Worm (Caenorhabditis elegans) whole organism, L1 larva: Measurements from ENCODE around the gene F48B9.1.
A peak's percentile ranks its signal among the peaks of the same experiment; 100 is the strongest.

Experiments
- C04F5.9 ChIP-seq: sonication (generic microtip); optimal IDR thresholded peaks from 2 replicates; lab custom pipeline; 2016; ENCODE audit warnings: missing genetic modification characterization, missing compliant biosample characterization
- C16A3.4 ChIP-seq: fragments of 150-350 bp; optimal IDR thresholded peaks from 2 replicates; lab custom pipeline; 2014; ENCODE audit warnings: missing biosample characterization, missing genetic modification characterization
- C34B4.2 ChIP-seq: sonication (generic microtip); optimal IDR thresholded peaks from 2 replicates; lab custom pipeline; 2017; ENCODE audit warnings: mild to moderate bottlenecking, missing genetic modification characterization, missing compliant biosample characterization
- Y116A8C.19 ChIP-seq: sonication (generic microtip); optimal IDR thresholded peaks from 2 replicates; lab custom pipeline; 2016; ENCODE audit warnings: missing compliant biosample characterization, missing genetic modification characterization, borderline replicate concordance
- alr-1 ChIP-seq: fragments of 200-800 bp; sonication (Bioruptor generic); optimal IDR thresholded peaks from 2 replicates; lab custom pipeline; 2018; ENCODE audit warnings: borderline replicate concordance, mild to moderate bottlenecking, missing genetic modification characterization, missing compliant biosample characterization
- aly-2 ChIP-seq: fragments of 150-350 bp; optimal IDR thresholded peaks from 2 replicates; lab custom pipeline; 2014; ENCODE audit warnings: missing biosample characterization, missing genetic modification characterization
- ceh-82 ChIP-seq, 3 experiments: fragments of 150-350 bp in 1 of 3; sonication (generic microtip) in 2 of 3; optimal IDR thresholded peaks; 2 replicates each; lab custom pipeline; 2014 to 2017; ENCODE audit warnings: missing biosample characterization in 3 of 3, missing genetic modification characterization in 3 of 3
- ceh-90 ChIP-seq: sonication (generic microtip); optimal IDR thresholded peaks from 2 replicates; lab custom pipeline; 2016; ENCODE audit warnings: missing genetic modification characterization, missing compliant biosample characterization
- dsc-1 ChIP-seq: sonication (generic microtip); optimal IDR thresholded peaks from 2 replicates; lab custom pipeline; 2016; ENCODE audit warnings: mild to moderate bottlenecking, missing genetic modification characterization, missing compliant biosample characterization
- efl-1 ChIP-seq, 4 experiments: fragments of 150-350 bp; optimal IDR thresholded peaks in 3 of 4; peaks in 1 of 4; 1 replicate in 1 of 4; 2 replicates in 3 of 4; lab custom pipeline; 2014; ENCODE audit warnings: missing biosample characterization in 2 of 4, missing genetic modification characterization in 2 of 4, missing genetic modification reagents in 2 of 4
- egl-27 ChIP-seq, 2 experiments: fragments of 150-350 bp in 1 of 2; sonication (generic microtip); optimal IDR thresholded peaks; 3 replicates each; lab custom pipeline; 2017 to 2018; ENCODE audit warnings: missing biosample characterization in 2 of 2, missing genetic modification characterization in 2 of 2, missing genetic modification reagents in 2 of 2
- ets-5 ChIP-seq: fragments of 200-800 bp; sonication (Bioruptor generic); IDR thresholded peaks from 2 replicates; pipeline ENCODE4 v1.3.6; 2022; ENCODE audit warnings: missing genetic modification characterization, missing compliant biosample characterization
- fkh-4 ChIP-seq: sonication (generic microtip); optimal IDR thresholded peaks from 2 replicates; lab custom pipeline; 2016; ENCODE audit warnings: missing compliant biosample characterization, missing genetic modification characterization, borderline replicate concordance
- grh-1 ChIP-seq: fragments of 200-800 bp; sonication (Bioruptor generic); IDR thresholded peaks from 2 replicates; pipeline ENCODE4 v1.3.6; 2022; ENCODE audit warnings: missing genetic modification reagents, missing genetic modification characterization, missing compliant biosample characterization
- jun-1 ChIP-seq: fragments of 150-350 bp; optimal IDR thresholded peaks from 2 replicates; lab custom pipeline; 2014; ENCODE audit warnings: missing biosample characterization, missing genetic modification reagents, missing genetic modification characterization
- lin-13 ChIP-seq: fragments of 150-350 bp; optimal IDR thresholded peaks from 2 replicates; lab custom pipeline; 2014; ENCODE audit warnings: missing biosample characterization, missing genetic modification reagents, missing genetic modification characterization
- lin-14 ChIP-seq: fragments of 200-800 bp; sonication (Bioruptor generic); optimal IDR thresholded peaks from 2 replicates; lab custom pipeline; 2018; ENCODE audit warnings: mild to moderate bottlenecking, missing genetic modification characterization, moderate library complexity, missing compliant biosample characterization
- lin-15B ChIP-seq: fragments of 150-350 bp; sonication (generic microtip); optimal IDR thresholded peaks from 3 replicates; lab custom pipeline; 2014; ENCODE audit warnings: missing biosample characterization, missing genetic modification characterization
- lin-35 ChIP-seq, 2 experiments: fragments of 150-350 bp; optimal IDR thresholded peaks; 2 replicates each; lab custom pipeline; 2014; ENCODE audit warnings: missing biosample characterization in 2 of 2, missing genetic modification characterization in 2 of 2, missing genetic modification reagents in 2 of 2
- lir-3 ChIP-seq: sonication (generic microtip); optimal IDR thresholded peaks from 2 replicates; lab custom pipeline; 2016; ENCODE audit warnings: mild to moderate bottlenecking, missing genetic modification characterization, moderate library complexity, missing compliant biosample characterization; ENCODE audit not compliant: poor library complexity
- lsy-2 ChIP-seq, 2 experiments: fragments of 150-350 bp; optimal IDR thresholded peaks; 2 replicates each; lab custom pipeline; 2014; ENCODE audit warnings: missing biosample characterization in 2 of 2, missing genetic modification characterization in 2 of 2
- mab-9 ChIP-seq: fragments of 200-800 bp; sonication (Bioruptor generic); IDR thresholded peaks from 2 replicates; pipeline ENCODE4 v1.3.6; 2022; ENCODE audit warnings: missing genetic modification reagents, missing genetic modification characterization, missing compliant biosample characterization
- mef-2 ChIP-seq: fragments of 150-350 bp; optimal IDR thresholded peaks from 2 replicates; lab custom pipeline; 2014; ENCODE audit warnings: missing biosample characterization, missing genetic modification characterization
- nhr-12 ChIP-seq: sonication (generic microtip); optimal IDR thresholded peaks from 2 replicates; lab custom pipeline; 2017; ENCODE audit warnings: missing biosample characterization, missing genetic modification characterization
- nhr-19 ChIP-seq: fragments of 200-800 bp; sonication (Bioruptor generic); conservative IDR thresholded peaks from 2 replicates; pipeline ENCODE4 v1.3.6; 2022; ENCODE audit warnings: missing genetic modification characterization, missing compliant biosample characterization
- nhr-20 ChIP-seq: sonication (generic microtip); optimal IDR thresholded peaks from 2 replicates; lab custom pipeline; 2016; ENCODE audit warnings: mild to moderate bottlenecking, missing genetic modification characterization, missing compliant biosample characterization
- nhr-237 ChIP-seq: fragments of 150-350 bp; optimal IDR thresholded peaks from 2 replicates; lab custom pipeline; 2014; ENCODE audit warnings: missing biosample characterization, missing genetic modification characterization
- nhr-71 ChIP-seq: sonication (generic microtip); optimal IDR thresholded peaks from 2 replicates; lab custom pipeline; 2016; ENCODE audit warnings: mild to moderate bottlenecking, missing genetic modification characterization, moderate library complexity, missing compliant biosample characterization
- nhr-77 ChIP-seq: fragments of 150-350 bp; optimal IDR thresholded peaks from 2 replicates; lab custom pipeline; 2014; ENCODE audit warnings: missing biosample characterization, missing genetic modification characterization
- nhr-84 ChIP-seq: sonication (generic microtip); optimal IDR thresholded peaks from 2 replicates; lab custom pipeline; 2017; ENCODE audit warnings: missing biosample characterization, missing genetic modification characterization
- nhr-90 ChIP-seq: sonication (generic microtip); optimal IDR thresholded peaks from 2 replicates; lab custom pipeline; 2016; ENCODE audit warnings: mild to moderate bottlenecking, missing genetic modification characterization, missing compliant biosample characterization; ENCODE audit not compliant: poor library complexity
- pag-3 ChIP-seq: sonication (generic microtip); optimal IDR thresholded peaks from 2 replicates; lab custom pipeline; 2017; ENCODE audit warnings: missing genetic modification characterization, mild to moderate bottlenecking, missing compliant biosample characterization, antibody characterized with exemption, borderline replicate concordance; ENCODE audit not compliant: insufficient read depth
- pax-3 ChIP-seq: fragments of 200-800 bp; sonication (Bioruptor generic); optimal IDR thresholded peaks from 2 replicates; lab custom pipeline; 2018; ENCODE audit warnings: mild to moderate bottlenecking, missing genetic modification characterization, moderate library complexity, missing compliant biosample characterization
- pqm-1 ChIP-seq: sonication (generic microtip); optimal IDR thresholded peaks from 3 replicates; lab custom pipeline; 2017; ENCODE audit warnings: missing biosample characterization, missing genetic modification characterization
- rnt-1 ChIP-seq: sonication (generic microtip); optimal IDR thresholded peaks from 2 replicates; lab custom pipeline; 2016; ENCODE audit warnings: mild to moderate bottlenecking, missing genetic modification characterization, moderate library complexity, missing compliant biosample characterization
- skn-1 ChIP-seq: fragments of 150-350 bp; optimal IDR thresholded peaks from 2 replicates; lab custom pipeline; 2014; ENCODE audit warnings: missing biosample characterization, missing genetic modification characterization
- snpc-4 ChIP-seq: fragments of 150-350 bp; optimal IDR thresholded peaks from 2 replicates; lab custom pipeline; 2014; ENCODE audit warnings: missing biosample characterization, missing genetic modification characterization
- snu-23 ChIP-seq: sonication (generic microtip); optimal IDR thresholded peaks from 2 replicates; lab custom pipeline; 2016; ENCODE audit warnings: missing genetic modification characterization, missing compliant biosample characterization
- swsn-7 ChIP-seq: sonication (generic microtip); optimal IDR thresholded peaks from 2 replicates; lab custom pipeline; 2016; ENCODE audit warnings: missing genetic modification characterization, missing compliant biosample characterization
- unc-30 ChIP-seq: sonication (generic microtip); optimal IDR thresholded peaks from 2 replicates; lab custom pipeline; 2017; ENCODE audit warnings: missing biosample characterization, missing genetic modification characterization
- unc-62 ChIP-seq: fragments of 150-350 bp; optimal IDR thresholded peaks from 2 replicates; lab custom pipeline; 2014; ENCODE audit warnings: missing biosample characterization, missing genetic modification reagents, missing genetic modification characterization
- vab-15 ChIP-seq: sonication (generic microtip); optimal IDR thresholded peaks from 2 replicates; lab custom pipeline; 2017; ENCODE audit warnings: missing genotype, mild to moderate bottlenecking, missing genetic modification characterization, missing compliant biosample characterization
- zag-1 ChIP-seq: fragments of 150-350 bp; optimal IDR thresholded peaks from 2 replicates; lab custom pipeline; 2014; ENCODE audit warnings: missing biosample characterization, missing genetic modification characterization
- zip-4 ChIP-seq: fragments of 200-800 bp; sonication (Bioruptor generic); optimal IDR thresholded peaks from 2 replicates; lab custom pipeline; 2018; ENCODE audit warnings: mild to moderate bottlenecking, missing genetic modification characterization, moderate library complexity, missing compliant biosample characterization
- ztf-11 ChIP-seq, 2 experiments: sonication (generic microtip); optimal IDR thresholded peaks; 2 replicates each; lab custom pipeline; 2016 to 2017; ENCODE audit warnings: missing genetic modification characterization in 2 of 2, missing biosample characterization in 1 of 2, missing compliant biosample characterization in 1 of 2
- ztf-4 ChIP-seq: fragments of 150-350 bp; optimal IDR thresholded peaks from 2 replicates; lab custom pipeline; 2014; ENCODE audit warnings: missing biosample characterization, missing genetic modification characterization

F48B9.1 gene

DNA sequence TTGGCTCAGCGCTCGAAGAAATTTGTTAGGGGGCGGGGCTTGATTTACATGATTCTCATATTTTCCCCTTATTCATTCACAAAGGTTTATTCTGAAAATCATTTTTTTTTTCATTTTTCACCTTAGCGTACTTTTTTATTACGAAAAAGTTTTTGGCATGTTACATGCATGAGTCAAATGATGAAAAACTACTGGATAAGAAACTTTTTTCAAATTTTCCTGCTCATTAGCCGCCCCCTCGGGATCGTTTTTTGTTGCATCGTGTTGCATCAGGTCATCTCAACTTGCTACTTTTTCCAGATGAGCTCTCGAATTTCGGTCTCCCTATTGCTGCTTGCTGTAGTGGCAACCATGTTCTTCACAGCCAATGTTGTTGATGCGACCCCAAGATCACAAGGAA, 17.6 kb upstream of the F48B9.1 start, which contains the start of gene pdf-2:
pdf-2 (plus strand) TSS at position 301 of the 400 bp plus-strand sequence.
- TF ChIP-seq nhr-20 = no peak
- TF ChIP-seq vab-15 (tag; lab: Kevin White, UChicago) = no peak
- TF ChIP-seq alr-1 (tag; lab: Kevin White, UChicago) = no peak
- TF ChIP-seq nhr-237 (tag; lab: Kevin White, UChicago) = no peak
- no peak for TF ChIP-seq snu-23
- no peak for TF ChIP-seq jun-1 (tag; lab: Kevin White, UChicago)
- TF ChIP-seq snpc-4 (tag; lab: Kevin White, UChicago) = no peak
- TF ChIP-seq rnt-1 (tag; lab: Kevin White, UChicago) = no peak
- no peak for TF ChIP-seq nhr-77
- TF ChIP-seq C34B4.2 (tag; lab: Kevin White, UChicago) = no peak
- TF ChIP-seq lin-13 (GFP tag; lab: Kevin White, UChicago) = no peak

DNA sequence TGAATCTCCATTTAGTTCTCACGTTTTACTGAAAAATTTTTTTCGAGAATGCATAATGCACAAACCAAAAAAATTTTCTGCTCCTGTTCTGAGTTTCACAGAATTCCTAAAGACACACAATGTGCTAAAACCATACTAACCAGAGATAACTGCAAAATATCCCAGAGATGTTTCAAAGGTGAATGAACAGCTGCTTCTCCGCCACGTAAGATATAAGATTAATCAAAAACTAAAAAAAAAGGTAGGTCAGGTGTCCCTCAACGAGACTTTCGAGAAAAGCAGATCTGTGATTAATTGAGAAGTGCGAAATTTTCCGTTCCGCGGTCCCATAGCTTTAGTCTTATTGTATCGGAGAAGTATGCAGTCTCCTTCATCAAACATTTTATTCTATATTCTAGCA, 15.9 kb upstream of the F48B9.1 start, which contains the start of gene F48B9.3:
F48B9.3 (plus strand) TSS at position 301 of the 400 bp plus-strand sequence.
- no peak for TF ChIP-seq unc-30 (tag; lab: Kevin White, UChicago)
- no peak for TF ChIP-seq grh-1 (GFP tag; lab: Robert Waterston, UW)
- no peak for TF ChIP-seq nhr-71 (tag; lab: Kevin White, UChicago)
- no peak for TF ChIP-seq nhr-19 (GFP tag; lab: Robert Waterston, UW)
- TF ChIP-seq nhr-77 = no peak
- no peak for TF ChIP-seq alr-1 (tag; lab: Kevin White, UChicago)
- no peak for TF ChIP-seq mab-9 (GFP tag; lab: Robert Waterston, UW)
- no peak for TF ChIP-seq mef-2 (tag; lab: Kevin White, UChicago)
- no peak for TF ChIP-seq pax-3 (tag; lab: Kevin White, UChicago)
- no peak for TF ChIP-seq ztf-4 (tag; lab: Kevin White, UChicago)
- TF ChIP-seq skn-1 (tag; lab: Kevin White, UChicago) = no peak

DNA sequence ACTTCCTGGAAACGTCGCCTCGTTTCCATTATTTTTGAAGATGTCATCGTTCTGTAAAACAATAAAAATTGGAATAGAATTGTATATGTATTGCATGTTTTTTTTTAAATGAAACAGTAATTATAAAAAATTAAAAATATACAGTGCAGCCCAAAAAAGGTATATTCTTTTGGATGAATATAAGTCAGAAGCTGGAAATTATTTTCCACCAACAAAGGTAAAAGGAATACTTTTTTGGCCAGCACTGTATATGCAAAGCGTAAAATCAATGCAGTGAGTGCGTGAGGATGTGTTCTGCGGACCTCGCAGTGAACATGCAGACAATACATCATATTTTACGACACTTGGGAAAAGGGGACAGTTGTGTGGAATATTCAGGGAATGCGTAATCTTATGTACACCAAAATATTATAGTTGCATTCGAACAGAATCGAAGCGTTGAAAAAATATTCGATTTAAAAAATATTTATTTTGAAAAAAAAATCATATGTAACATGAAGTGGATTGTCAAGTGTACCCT, 4.3 kb upstream of the F48B9.1 start, which contains the start of gene F48B9.8:
F48B9.8 (minus strand) TSS at position 51 of the 520 bp plus-strand sequence.
- TF ChIP-seq skn-1 (tag; lab: Kevin White, UChicago) = no peak
- no peak for TF ChIP-seq mef-2 (tag; lab: Kevin White, UChicago)
- peak; percentile 27; the same call in 1 of the 2 replicates for TF ChIP-seq nhr-19 (GFP tag; lab: Robert Waterston, UW)
- TF ChIP-seq pqm-1 (tag; lab: Kevin White, UChicago) = no peak
- TF ChIP-seq efl-1 (optimal IDR thresholded peaks at IDR 0.05; lab: Kevin White, UChicago) = peak; percentile 7 to 20
- no peak for TF ChIP-seq efl-1 (GFP tag; optimal IDR thresholded peaks at IDR 0.05 in 1 of 2; lab: Kevin White, UChicago)
- peak; percentile 36 for TF ChIP-seq nhr-71 (tag; lab: Kevin White, UChicago)
- no peak for TF ChIP-seq dsc-1
- no peak for TF ChIP-seq C34B4.2 (tag; lab: Kevin White, UChicago)
- peak; percentile 10 for TF ChIP-seq C16A3.4 (tag; lab: Kevin White, UChicago)
- TF ChIP-seq unc-62 (GFP tag; lab: Kevin White, UChicago) = no peak
- TF ChIP-seq nhr-84 (tag; lab: Kevin White, UChicago) = no peak
- TF ChIP-seq pag-3 (tag; lab: Kevin White, UChicago) = no peak
- TF ChIP-seq lir-3 (tag; lab: Kevin White, UChicago) = no peak
- no peak for TF ChIP-seq fkh-4 (tag; lab: Kevin White, UChicago)
- TF ChIP-seq ztf-11 (tag; optimal IDR thresholded peaks at IDR 0.05; lab: Kevin White, UChicago) = no peak
- TF ChIP-seq swsn-7 (tag; lab: Kevin White, UChicago) = peak; percentile 43
- TF ChIP-seq lin-14 (GFP tag; lab: Kevin White, UChicago) = no peak
- no peak for TF ChIP-seq zag-1 (tag; lab: Kevin White, UChicago)
- no peak for TF ChIP-seq ets-5
- TF ChIP-seq nhr-12 (tag; lab: Kevin White, UChicago) = no peak
- TF ChIP-seq lin-35 (GFP tag; optimal IDR thresholded peaks at IDR 0.05; lab: Kevin White, UChicago) = peak in 1 of 2 experiments; percentile 48
- no peak for TF ChIP-seq egl-27 (tag; optimal IDR thresholded peaks at IDR 0.05; lab: Kevin White, UChicago)
- TF ChIP-seq C04F5.9 (tag; lab: Kevin White, UChicago) = no peak
- TF ChIP-seq ceh-90 (tag; lab: Kevin White, UChicago) = peak; percentile 37
- TF ChIP-seq mab-9 (GFP tag; lab: Robert Waterston, UW) = no peak
- TF ChIP-seq lin-15B (tag; lab: Kevin White, UChicago) = no peak
- no peak for TF ChIP-seq Y116A8C.19
- peak in 1 of 2 experiments; percentile 54 for TF ChIP-seq lsy-2 (tag; optimal IDR thresholded peaks at IDR 0.05; lab: Kevin White, UChicago)
- TF ChIP-seq aly-2 (tag; lab: Kevin White, UChicago) = no peak
- TF ChIP-seq zip-4 = no peak
- no peak for TF ChIP-seq nhr-90 (tag; lab: Kevin White, UChicago)
- peak in 1 of 3 experiments; percentile 17 for TF ChIP-seq ceh-82 (tag; optimal IDR thresholded peaks at IDR 0.05; lab: Kevin White, UChicago)
